Worm (Caenorhabditis elegans) whole organism, young adult: Measurements from ENCODE around the gene asb-1.

Source experiments
- B0261.1 ChIP-seq: sonication (generic microtip); optimal IDR thresholded peaks from 2 replicates; lab custom pipeline; 2016; ENCODE audit warnings: mild to moderate bottlenecking, missing genetic modification characterization, moderate library complexity, missing compliant biosample characterization
- B0336.3 ChIP-seq: fragments of 200-800 bp; sonication (Bioruptor generic); IDR thresholded peaks from 2 replicates; pipeline ENCODE4 v1.3.6; 2022; ENCODE audit warnings: missing genetic modification characterization, missing compliant biosample characterization
- Y56A3A.18 ChIP-seq: fragments of 200-800 bp; sonication (Bioruptor generic); IDR thresholded peaks from 2 replicates; pipeline ENCODE4 v1.3.6; 2022; ENCODE audit warnings: missing genetic modification reagents, missing genetic modification characterization, missing compliant biosample characterization
- Y67H2A.10 ChIP-seq: fragments of 200-800 bp; sonication (Bioruptor generic); conservative IDR thresholded peaks from 2 replicates; pipeline ENCODE4 v1.3.6; 2022; ENCODE audit warnings: missing genetic modification reagents, missing genetic modification characterization, missing compliant biosample characterization
- efl-1 ChIP-seq: fragments of 150-350 bp; optimal IDR thresholded peaks from 2 replicates; lab custom pipeline; 2014; ENCODE audit warnings: missing biosample characterization, missing genetic modification reagents, missing genetic modification characterization
- ekl-4 ChIP-seq: fragments of 200-800 bp; sonication (Bioruptor generic); IDR thresholded peaks from 2 replicates; pipeline ENCODE4 v1.3.6; 2022; ENCODE audit warnings: missing genetic modification reagents, missing genetic modification characterization, missing compliant biosample characterization
- snpc-4 ChIP-seq, 5 experiments: fragments of 150-350 bp in 1 of 5; sonication (generic microtip) in 4 of 5; optimal IDR thresholded peaks; 2 replicates each; lab custom pipeline; 2014 to 2018; ENCODE audit warnings: missing genetic modification characterization in 5 of 5, missing biosample characterization in 3 of 5, antibody characterized with exemption in 2 of 5, mild to moderate bottlenecking in 2 of 5, missing compliant biosample characterization in 2 of 5, missing genotype in 2 of 5, moderate library complexity in 2 of 5, missing genetic modification reagents in 1 of 5
- tbx-9 ChIP-seq: sonication (generic microtip); optimal IDR thresholded peaks from 2 replicates; lab custom pipeline; 2016; ENCODE audit warnings: borderline replicate concordance, missing genetic modification characterization, inconsistent platforms, missing compliant biosample characterization

- TF ChIP-seq tbx-9 (no peak), ekl-4 (GFP tag; lab: Robert Waterston, UW) (no peak), B0261.1 (tag; lab: Kevin White, UChicago) (no peak), snpc-4 (GFP tag; optimal IDR thresholded peaks at IDR 0.05; lab: Kevin White, UChicago) (no peak), snpc-4 (tag; optimal IDR thresholded peaks at IDR 0.05; lab: Kevin White, UChicago) (no peak), B0336.3 (GFP tag; lab: Robert Waterston, UW) (no peak), Y56A3A.18 (GFP tag; lab: Robert Waterston, UW) (no peak), Y67H2A.10 (GFP tag; lab: Robert Waterston, UW) (no peak), efl-1 (GFP tag; lab: Kevin White, UChicago) (no peak)
These were observed 46.9 kb downstream of the asb-1 start, which contains the start of gene M88.4 for ce11 chrIII:4548739-4549138.
